Worm (Caenorhabditis elegans): ENCODE data around the gene C53A5.17.

C53A5.17 gene

DNA sequence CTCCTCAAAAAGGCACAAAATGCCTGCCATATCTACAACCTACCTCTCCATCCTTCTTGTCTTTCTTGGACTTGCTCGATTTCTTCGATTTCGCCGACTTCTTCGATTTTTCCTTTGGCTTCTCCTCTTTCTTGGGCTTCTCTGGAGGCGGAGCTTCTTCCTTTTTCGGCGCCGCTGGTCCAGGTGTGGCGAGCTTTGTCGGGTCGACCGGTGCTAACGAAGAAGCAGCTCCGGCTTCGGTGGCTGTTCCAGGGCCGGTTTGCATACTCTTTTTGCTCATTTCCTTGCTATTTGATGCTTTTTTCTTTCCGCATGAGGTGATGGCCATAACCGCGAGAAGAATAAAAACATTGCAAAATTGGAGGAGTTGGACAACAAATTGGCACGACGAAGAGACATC is 40.4 kb downstream of the C53A5.17 start:
- TF ChIP-seq ces-1 (GFP tag; optimal IDR thresholded peaks at IDR 0.05) = no peak
- TF ChIP-seq zip-8 (tag; optimal IDR thresholded peaks at IDR 0.05) = no peak

DNA sequence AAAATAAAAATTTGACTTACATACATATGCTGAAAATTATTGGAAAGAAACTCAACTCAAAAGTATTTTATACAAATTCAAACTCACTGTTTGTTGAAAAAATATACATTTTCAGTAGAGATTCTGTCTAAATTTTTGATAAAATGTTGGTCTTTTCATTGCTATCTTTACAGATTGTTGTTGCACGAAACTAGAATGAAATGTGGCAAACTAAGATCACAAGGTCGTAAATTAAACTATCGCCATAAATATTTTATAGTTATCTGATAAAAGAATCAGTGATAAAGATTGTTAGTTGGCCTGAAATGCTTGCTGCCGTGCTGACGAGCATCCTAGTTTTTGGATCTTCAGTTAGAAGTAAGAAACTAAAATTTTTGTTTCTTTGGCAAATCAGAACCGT is 41.9 kb downstream of the C53A5.17 start, which contains the start of gene clec-55:
clec-55 (plus strand) TSS at position 301 of the 400 bp plus-strand sequence.
- TF ChIP-seq lsy-2 (tag; optimal IDR thresholded peaks at IDR 0.05) = no peak
- no peak for TF ChIP-seq sem-2 (GFP tag; optimal IDR thresholded peaks at IDR 0.05)
- TF ChIP-seq elt-1 (tag; optimal IDR thresholded peaks at IDR 0.05; ENCODE audit: borderline replicate concordance, insufficient read depth) = no peak
- no peak for TF ChIP-seq unc-39 (tag; optimal IDR thresholded peaks at IDR 0.05)
- no peak for TF ChIP-seq drap-1 (GFP tag; optimal IDR thresholded peaks at IDR 0.05)
- TF ChIP-seq flh-1 (GFP tag; optimal IDR thresholded peaks at IDR 0.05) = no peak
- TF ChIP-seq nhr-28 (tag; optimal IDR thresholded peaks at IDR 0.05) = no peak
- TF ChIP-seq lin-32 (GFP tag; optimal IDR thresholded peaks at IDR 0.05) = no peak
- no peak for TF ChIP-seq tbx-8 (GFP tag; optimal IDR thresholded peaks at IDR 0.05)
- no peak for TF ChIP-seq ceh-43 (GFP tag; optimal IDR thresholded peaks at IDR 0.05)
- TF ChIP-seq M03D4.4 (tag; optimal IDR thresholded peaks at IDR 0.05) = no peak
- TF ChIP-seq nhr-237 (tag; optimal IDR thresholded peaks at IDR 0.05) = no peak
- TF ChIP-seq mep-1 (tag; optimal IDR thresholded peaks at IDR 0.05) = no peak
- TF ChIP-seq hlh-1 (tag; optimal IDR thresholded peaks at IDR 0.05) = no peak
- TF ChIP-seq snpc-4 (tag; optimal IDR thresholded peaks at IDR 0.05) = no peak
- TF ChIP-seq ham-2 (GFP tag; optimal IDR thresholded peaks at IDR 0.05) = no peak

DNA sequence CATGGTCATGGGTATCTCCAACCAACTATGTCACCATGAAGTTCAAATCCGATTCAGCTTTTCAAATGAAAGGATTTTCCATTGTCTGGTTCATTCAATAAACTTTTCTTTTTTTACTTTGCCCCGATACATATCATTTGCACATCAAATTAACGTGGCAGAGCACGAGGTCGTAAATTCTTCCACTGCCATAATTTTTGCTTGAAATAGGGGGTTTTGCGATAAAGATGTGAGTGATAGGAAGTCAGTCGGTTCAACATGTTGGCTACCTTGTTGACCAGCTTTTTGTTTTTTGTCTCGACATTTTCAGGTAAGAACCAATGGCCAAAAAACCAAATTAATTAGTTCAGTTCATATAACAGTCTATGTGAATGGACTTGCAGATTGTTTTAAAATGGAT is 44.2 kb downstream of the C53A5.17 start, which contains the start of gene clec-54:
clec-54 (plus strand) TSS at position 224 of the 400 bp plus-strand sequence.
- TF ChIP-seq ceh-39 (tag; optimal IDR thresholded peaks at IDR 0.05) (no peak), elt-3 (tag; optimal IDR thresholded peaks at IDR 0.05) (no peak), mab-5 (tag; optimal IDR thresholded peaks at IDR 0.05) (no peak), ceh-43 (GFP tag; optimal IDR thresholded peaks at IDR 0.05) (no peak), flh-1 (GFP tag; optimal IDR thresholded peaks at IDR 0.05) (no peak), unc-120 (tag; optimal IDR thresholded peaks at IDR 0.05; ENCODE audit: poor library complexity, severe bottlenecking) (no peak), pha-4 (tag; optimal IDR thresholded peaks at IDR 0.05) (no peak), lin-32 (GFP tag; optimal IDR thresholded peaks at IDR 0.05) (no peak), unc-62 (GFP tag; optimal IDR thresholded peaks at IDR 0.05) (no peak)

DNA sequence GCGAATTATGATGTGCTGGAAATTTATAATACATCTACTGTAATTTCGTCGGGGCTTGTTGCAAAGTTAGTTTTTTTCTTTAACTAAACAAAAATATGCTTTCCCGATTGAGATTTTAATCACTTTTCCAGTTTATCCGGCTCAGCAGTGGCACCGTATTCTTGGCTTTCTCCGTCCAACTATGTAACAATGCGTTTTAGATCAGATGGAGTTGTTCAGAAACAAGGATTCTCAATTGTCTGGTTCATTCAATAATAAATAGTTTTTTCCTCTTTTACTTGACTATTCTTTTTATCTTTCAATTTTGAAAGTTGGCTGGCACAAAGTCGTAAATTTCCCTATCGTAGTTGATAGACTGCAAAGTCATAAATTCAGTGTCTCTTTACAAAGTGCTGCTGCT is 46.8 kb downstream of the C53A5.17 start, which contains the start of gene clec-56:
clec-56 (plus strand) TSS at position 301 of the 400 bp plus-strand sequence.
- TF ChIP-seq flh-1 (GFP tag; optimal IDR thresholded peaks at IDR 0.05) (no peak), hlh-1 (tag; optimal IDR thresholded peaks at IDR 0.05) (no peak), nhr-237 (tag; optimal IDR thresholded peaks at IDR 0.05) (no peak), blmp-1 (tag; optimal IDR thresholded peaks at IDR 0.05) (no peak), nhr-2 (tag; optimal IDR thresholded peaks at IDR 0.05) (no peak), mep-1 (tag; optimal IDR thresholded peaks at IDR 0.05) (no peak), unc-62 (GFP tag; optimal IDR thresholded peaks at IDR 0.05) (no peak), unc-39 (tag; optimal IDR thresholded peaks at IDR 0.05) (no peak), ham-2 (GFP tag; optimal IDR thresholded peaks at IDR 0.05) (no peak), mls-2 (tag; optimal IDR thresholded peaks at IDR 0.05) (no peak), ceh-83 (GFP tag; optimal IDR thresholded peaks at IDR 0.05) (no peak), ceh-43 (GFP tag; optimal IDR thresholded peaks at IDR 0.05) (no peak)

DNA sequence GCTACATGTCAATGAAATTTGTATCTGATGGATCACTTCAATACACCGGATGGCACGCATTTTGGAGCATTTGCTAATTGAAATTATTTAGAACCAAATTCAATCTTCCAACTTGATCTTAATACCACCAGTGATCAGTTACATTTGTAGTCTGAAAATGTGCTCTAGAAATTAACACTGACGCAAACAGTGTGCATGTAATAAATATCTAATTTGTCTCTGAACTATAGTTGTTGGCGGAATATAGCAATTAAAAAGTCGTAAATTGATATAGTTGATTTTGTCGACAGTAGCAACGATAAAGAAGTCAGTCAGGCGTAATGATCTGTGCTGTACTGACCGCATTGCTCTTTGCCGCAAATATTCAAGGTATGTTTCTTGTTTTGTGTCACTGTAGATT is 48.7 kb downstream of the C53A5.17 start, which contains the start of gene clec-227:
clec-227 (plus strand) TSS at position 301 of the 400 bp plus-strand sequence.
- TF ChIP-seq lsy-2 (tag; optimal IDR thresholded peaks at IDR 0.05) (no peak), mls-2 (tag; optimal IDR thresholded peaks at IDR 0.05) (no peak), pha-4 (tag; optimal IDR thresholded peaks at IDR 0.05) (no peak), cnd-1 (tag; optimal IDR thresholded peaks at IDR 0.05) (no peak), ceh-83 (GFP tag; optimal IDR thresholded peaks at IDR 0.05) (no peak), snpc-4 (tag; optimal IDR thresholded peaks at IDR 0.05) (no peak), elt-1 (tag; optimal IDR thresholded peaks at IDR 0.05; ENCODE audit: borderline replicate concordance, insufficient read depth) (no peak)
